Fruit fly (Drosophila melanogaster) whole organism, embryonic: Measurements from ENCODE around the gene ph-p.
A peak's percentile ranks its signal among the peaks of the same experiment; 100 is the strongest.

ENCODE experiments used
- Aef1 ChIP-seq: fragments of 200-800 bp; sonication (Bioruptor generic); IDR thresholded peaks from 3 replicates; pipeline ENCODE4 v1.3.6; 2022; ENCODE audit warnings: missing biosample characterization, missing genetic modification characterization
- Antp ChIP-seq: fragments of 200-800 bp; sonication (Bioruptor generic); optimal IDR thresholded peaks from 3 replicates; lab custom pipeline; 2016; ENCODE audit warnings: missing biosample characterization, missing genetic modification characterization
- Atf3 ChIP-seq: fragments of 200-800 bp; sonication (Bioruptor generic); optimal IDR thresholded peaks from 3 replicates; lab custom pipeline; 2016; ENCODE audit warnings: missing biosample characterization, missing genetic modification characterization
- Awh ChIP-seq: fragments of 200-800 bp; sonication (Bioruptor generic); IDR thresholded peaks from 2 replicates; pipeline ENCODE4, ENCODE4 v1.3.6; 2022; ENCODE audit warnings: missing biosample characterization, missing genetic modification characterization
- CG10209 ChIP-seq: fragments of 200-800 bp; sonication (Bioruptor generic); optimal IDR thresholded peaks from 3 replicates; lab custom pipeline; 2017; ENCODE audit warnings: missing biosample characterization, mild to moderate bottlenecking, missing genetic modification characterization, missing genetic modification reagents
- CG10959 ChIP-seq: fragments of 200-800 bp; sonication (Bioruptor generic); IDR thresholded peaks from 2 replicates; pipeline ENCODE4 v1.3.6; 2022; ENCODE audit warnings: missing biosample characterization, missing genetic modification characterization
- CG12104 ChIP-seq: fragments of 200-800 bp; sonication (Bioruptor generic); optimal IDR thresholded peaks from 3 replicates; lab custom pipeline; 2016; ENCODE audit warnings: missing biosample characterization, missing genetic modification characterization
- CG12236 ChIP-seq: fragments of 200-800 bp; sonication (Bioruptor generic); optimal IDR thresholded peaks from 2 replicates; lab custom pipeline; 2016; ENCODE audit warnings: missing biosample characterization, missing genetic modification characterization
- CG12942 ChIP-seq: fragments of 200-800 bp; sonication (Bioruptor generic); optimal IDR thresholded peaks from 3 replicates; lab custom pipeline; 2016; ENCODE audit warnings: missing biosample characterization, missing genetic modification characterization
- CG13424 ChIP-seq: fragments of 200-800 bp; sonication (Bioruptor generic); optimal IDR thresholded peaks from 2 replicates; lab custom pipeline; 2019; ENCODE audit warnings: missing biosample characterization, mild to moderate bottlenecking, missing genetic modification characterization, moderate library complexity
- CG13624 ChIP-seq: fragments of 200-800 bp; sonication (Bioruptor generic); optimal IDR thresholded peaks from 2 replicates; lab custom pipeline; 2016; ENCODE audit warnings: missing biosample characterization, missing genetic modification characterization
- CG14965 ChIP-seq: fragments of 200-800 bp; sonication (Bioruptor generic); optimal IDR thresholded peaks from 2 replicates; lab custom pipeline; 2016; ENCODE audit warnings: missing biosample characterization, missing genetic modification characterization, borderline replicate concordance
- CG15073 ChIP-seq: fragments of 200-800 bp; sonication (Bioruptor generic); optimal IDR thresholded peaks from 2 replicates; lab custom pipeline; 2016; ENCODE audit warnings: missing biosample characterization, missing genetic modification characterization
- CG15479 ChIP-seq: fragments of 200-800 bp; sonication (Bioruptor generic); optimal IDR thresholded peaks from 3 replicates; lab custom pipeline; 2019; ENCODE audit warnings: missing biosample characterization, mild to moderate bottlenecking, missing genetic modification characterization, moderate library complexity
- CG16779 ChIP-seq: fragments of 200-800 bp; sonication (Bioruptor generic); IDR thresholded peaks from 2 replicates; pipeline ENCODE4 v1.3.6; 2022; ENCODE audit warnings: missing biosample characterization, missing genetic modification characterization
- CG16813 ChIP-seq: fragments of 200-800 bp; sonication (Bioruptor generic); IDR thresholded peaks from 3 replicates; pipeline ENCODE4 v1.3.6; 2022; ENCODE audit warnings: missing biosample characterization, missing genetic modification characterization; ENCODE audit not compliant: partially characterized antibody
- CG2678 ChIP-seq: fragments of 200-800 bp; sonication (Bioruptor generic); optimal IDR thresholded peaks from 3 replicates; lab custom pipeline; 2019; ENCODE audit warnings: missing biosample characterization, mild to moderate bottlenecking, missing genetic modification characterization, moderate library complexity
- CG30403 ChIP-seq: fragments of 200-800 bp; sonication (Bioruptor generic); optimal IDR thresholded peaks from 3 replicates; lab custom pipeline; 2016; ENCODE audit warnings: missing biosample characterization, missing genetic modification characterization
- CG32767 ChIP-seq: fragments of 200-800 bp; sonication (Bioruptor generic); IDR thresholded peaks from 2 replicates; pipeline ENCODE4 v1.3.6; 2022; ENCODE audit warnings: missing biosample characterization, missing genetic modification characterization
- CG33213 ChIP-seq: fragments of 200-800 bp; sonication (Bioruptor generic); optimal IDR thresholded peaks from 3 replicates; lab custom pipeline; 2016; ENCODE audit warnings: missing biosample characterization, missing genetic modification characterization
- CG34422 ChIP-seq: fragments of 200-800 bp; sonication (Bioruptor generic); IDR thresholded peaks from 3 replicates; pipeline ENCODE4 v1.3.6; 2022; ENCODE audit warnings: missing biosample characterization, missing genetic modification characterization
- CG3847 ChIP-seq: fragments of 200-800 bp; sonication (Bioruptor generic); IDR thresholded peaks from 2 replicates; pipeline ENCODE4 v1.3.6; 2022; ENCODE audit warnings: missing biosample characterization, missing genetic modification characterization
- CG4282 ChIP-seq: fragments of 200-800 bp; sonication (Bioruptor generic); optimal IDR thresholded peaks from 2 replicates; lab custom pipeline; 2016; ENCODE audit warnings: missing biosample characterization, missing genetic modification characterization
- CG6683 ChIP-seq: fragments of 200-800 bp; sonication (Bioruptor generic); optimal IDR thresholded peaks from 2 replicates; lab custom pipeline; 2017; ENCODE audit warnings: missing biosample characterization, mild to moderate bottlenecking, missing genetic modification characterization, missing genetic modification reagents
- D19A ChIP-seq: fragments of 200-800 bp; optimal IDR thresholded peaks from 3 replicates; lab custom pipeline; 2019; ENCODE audit warnings: missing biosample characterization, mild to moderate bottlenecking, missing genetic modification characterization, moderate library complexity
- Dek ChIP-seq: fragments of 200-800 bp; sonication (Bioruptor generic); optimal IDR thresholded peaks from 3 replicates; lab custom pipeline; 2019; ENCODE audit warnings: missing biosample characterization, mild to moderate bottlenecking, missing genetic modification characterization, moderate library complexity
- Doc2 ChIP-seq: fragments of 200-800 bp; sonication (Bioruptor generic); IDR thresholded peaks from 2 replicates; pipeline ENCODE4 v1.3.6; 2022; ENCODE audit warnings: missing biosample characterization, missing genetic modification characterization
- Pdp1 ChIP-seq, 2 experiments: fragments of 200-800 bp; sonication (Bioruptor generic); optimal IDR thresholded peaks; 3 replicates each; lab custom pipeline; 2016; ENCODE audit warnings: missing biosample characterization in 2 of 2, missing genetic modification characterization in 2 of 2, mild to moderate bottlenecking in 1 of 2, moderate library complexity in 1 of 2
- Poxn ChIP-seq: fragments of 200-800 bp; sonication (Bioruptor generic); IDR thresholded peaks from 2 replicates; pipeline ENCODE4 v1.3.6; 2022; ENCODE audit warnings: missing biosample characterization, missing genetic modification characterization
- Sin3A ChIP-seq: fragments of >200 bp; optimal IDR thresholded peaks from 2 replicates; lab custom pipeline; 2018
- Sox102F ChIP-seq: fragments of 200-800 bp; sonication (Bioruptor generic); optimal IDR thresholded peaks from 2 replicates; lab custom pipeline; 2018; ENCODE audit warnings: missing biosample characterization, mild to moderate bottlenecking, missing genetic modification characterization, moderate library complexity
- Stat92E ChIP-seq, 3 experiments: fragments of >200 bp in 2 of 3; fragments of 200-800 bp in 1 of 3; sonication (Bioruptor generic) in 1 of 3; optimal IDR thresholded peaks; 2 replicates each; lab custom pipeline; 2017 to 2019; ENCODE audit warnings: missing biosample characterization in 3 of 3, missing genetic modification characterization in 3 of 3, mild to moderate bottlenecking in 1 of 3, moderate library complexity in 1 of 3
- Trl ChIP-seq, 3 experiments: fragments of >200 bp in 2 of 3; fragments of 200-800 bp in 1 of 3; sonication (Bioruptor generic) in 1 of 3; optimal IDR thresholded peaks; 2 replicates in 1 of 3; 3 replicates in 2 of 3; lab custom pipeline; 2016 to 2017; ENCODE audit warnings: missing biosample characterization in 1 of 3, missing genetic modification characterization in 1 of 3
- ase ChIP-seq: fragments of 200-800 bp; sonication (Bioruptor generic); IDR thresholded peaks from 3 replicates; pipeline ENCODE4 v1.3.6; 2022; ENCODE audit warnings: missing biosample characterization, missing genetic modification characterization
- bcd ChIP-seq: fragments of 200-800 bp; sonication (Bioruptor generic); optimal IDR thresholded peaks from 2 replicates; lab custom pipeline; 2017; ENCODE audit warnings: missing biosample characterization, mild to moderate bottlenecking, missing genetic modification characterization
- chn ChIP-seq: fragments of 200-800 bp; sonication (Bioruptor generic); optimal IDR thresholded peaks from 2 replicates; lab custom pipeline; 2016; ENCODE audit warnings: missing biosample characterization, missing genetic modification characterization
- danr ChIP-seq: fragments of 200-800 bp; sonication (Bioruptor generic); IDR thresholded peaks from 2 replicates; pipeline ENCODE4 v1.3.6; 2022; ENCODE audit warnings: missing biosample characterization, missing genetic modification characterization
- dmrt99B ChIP-seq: fragments of 200-800 bp; sonication (Bioruptor generic); optimal IDR thresholded peaks from 2 replicates; lab custom pipeline; 2018; ENCODE audit warnings: missing biosample characterization, mild to moderate bottlenecking, missing genetic modification characterization, moderate library complexity
- fd96Cb ChIP-seq: fragments of 200-800 bp; sonication (Bioruptor generic); optimal IDR thresholded peaks from 2 replicates; lab custom pipeline; 2018; ENCODE audit warnings: missing biosample characterization, mild to moderate bottlenecking, missing genetic modification characterization, moderate library complexity
- h ChIP-seq: fragments of >200 bp; optimal IDR thresholded peaks from 2 replicates; lab custom pipeline; 2017
- jing ChIP-seq: fragments of 200-800 bp; sonication (Bioruptor generic); optimal IDR thresholded peaks from 2 replicates; lab custom pipeline; 2018; ENCODE audit warnings: missing biosample characterization, mild to moderate bottlenecking, missing genetic modification characterization
- luna ChIP-seq: fragments of 200-800 bp; sonication (Bioruptor generic); optimal IDR thresholded peaks from 2 replicates; lab custom pipeline; 2016; ENCODE audit warnings: missing biosample characterization, missing genetic modification characterization
- nerfin-2 ChIP-seq: fragments of 200-800 bp; sonication (Bioruptor generic); IDR thresholded peaks from 2 replicates; pipeline ENCODE4 v1.3.6; 2022; ENCODE audit warnings: missing biosample characterization, missing genetic modification characterization; ENCODE audit not compliant: partially characterized antibody
- nmo ChIP-seq: fragments of 200-800 bp; sonication (Bioruptor generic); optimal IDR thresholded peaks from 2 replicates; lab custom pipeline; 2018; ENCODE audit warnings: missing biosample characterization, mild to moderate bottlenecking, missing genetic modification characterization, moderate library complexity
- oc ChIP-seq: fragments of 200-800 bp; sonication (Bioruptor generic); optimal IDR thresholded peaks from 2 replicates; lab custom pipeline; 2018; ENCODE audit warnings: missing biosample characterization, mild to moderate bottlenecking, missing genetic modification characterization, moderate library complexity
- sim ChIP-seq: fragments of 200-800 bp; sonication (Bioruptor generic); IDR thresholded peaks from 2 replicates; pipeline ENCODE4 v1.3.6; 2022; ENCODE audit warnings: missing biosample characterization, missing genetic modification characterization
- sima ChIP-seq: fragments of 200-800 bp; sonication (Bioruptor generic); optimal IDR thresholded peaks from 2 replicates; lab custom pipeline; 2016; ENCODE audit warnings: missing biosample characterization, missing genetic modification characterization
- so ChIP-seq: fragments of 200-800 bp; sonication (Bioruptor generic); IDR thresholded peaks from 3 replicates; pipeline ENCODE4 v1.3.6; 2022; ENCODE audit warnings: missing biosample characterization, missing genetic modification characterization
- stwl ChIP-seq: fragments of 200-800 bp; sonication (Bioruptor generic); optimal IDR thresholded peaks from 3 replicates; lab custom pipeline; 2018; ENCODE audit warnings: missing biosample characterization, mild to moderate bottlenecking, missing genetic modification characterization, moderate library complexity

Gene ph-p

dm6 chrX:2123965-2124688 is 14.0 kb downstream of the ph-p start (continued):
- TF ChIP-seq Atf3 (GFP tag; lab: Kevin White, UChicago) = peak; percentile 80
- peak; percentile 97 for TF ChIP-seq CG12104 (GFP tag; lab: Kevin White, UChicago)
- peak; percentile 54 for TF ChIP-seq CG13624 (GFP tag; lab: Kevin White, UChicago)
- TF ChIP-seq Sin3A (lab: Kevin White, UChicago) = no peak
- TF ChIP-seq CG14965 = peak; percentile 15
- peak; percentile 90 for TF ChIP-seq CG10959
- peak; percentile 90 for TF ChIP-seq Antp (GFP tag; lab: Kevin White, UChicago)
- TF ChIP-seq h = no peak
- peak; percentile 64 for TF ChIP-seq CG15479 (GFP tag; lab: Kevin White, UChicago)
- TF ChIP-seq CG16779 = peak; percentile 62; the same call in 1 of the 2 replicates
- peak; percentile 91 for TF ChIP-seq ase
- TF ChIP-seq Pdp1 (GFP tag; optimal IDR thresholded peaks at IDR 0.05; lab: Kevin White, UChicago) = peak; percentile 67 to 88
- TF ChIP-seq CG4282 (GFP tag; lab: Kevin White, UChicago) = peak; percentile 94
- TF ChIP-seq jing (GFP tag; lab: Kevin White, UChicago) = peak; percentile 87
- peak; percentile 96 for TF ChIP-seq CG6683 (GFP tag; lab: Kevin White, UChicago)
- TF ChIP-seq CG15073 = peak; percentile 66
- TF ChIP-seq dmrt99B (tag; lab: Kevin White, UChicago) = peak; percentile 99
- peak in 1 of 2 experiments; percentile 45 for TF ChIP-seq Trl (optimal IDR thresholded peaks at IDR 0.05; lab: Kevin White, UChicago)
- TF ChIP-seq Trl (GFP tag; optimal IDR thresholded peaks at IDR 0.05; lab: Kevin White, UChicago) = peak; percentile 82
- TF ChIP-seq CG3847 = peak; percentile 93
- TF ChIP-seq bcd (GFP tag; lab: Kevin White, UChicago) = peak; percentile 97
- TF ChIP-seq Stat92E (GFP tag; optimal IDR thresholded peaks at IDR 0.05; lab: Kevin White, UChicago) = peak in 1 of 3 experiments; percentile 94
- TF ChIP-seq CG33213 (GFP tag; lab: Kevin White, UChicago) = peak; percentile 59
- TF ChIP-seq so = peak; percentile 91; the same call in 2 of the 3 replicates
- TF ChIP-seq D19A = peak; percentile 97
- peak; percentile 28 for TF ChIP-seq luna
- TF ChIP-seq Sox102F (GFP tag; lab: Kevin White, UChicago) = peak; percentile 97
- peak; percentile 96 for TF ChIP-seq Dek (tag; lab: Kevin White, UChicago)
- peak; percentile 78 for TF ChIP-seq Poxn (GFP tag; lab: Robert Waterston, UW)
- peak; percentile 99 for TF ChIP-seq CG2678
- TF ChIP-seq danr (GFP tag; lab: Robert Waterston, UW) = peak; percentile 91
- peak; percentile 67; the same call in 1 of the 2 replicates for TF ChIP-seq Doc2 (GFP tag; lab: Robert Waterston, UW)
- no peak; the same call in 1 of the 2 replicates for TF ChIP-seq sim (GFP tag; lab: Robert Waterston, UW)
- peak; percentile 98 for TF ChIP-seq fd96Cb (tag; lab: Kevin White, UChicago)
- TF ChIP-seq nerfin-2 = no peak
- TF ChIP-seq oc = peak; percentile 93
- peak; percentile 37 for TF ChIP-seq CG16813 (GFP tag; lab: Robert Waterston, UW)
- TF ChIP-seq CG34422 = peak; percentile 89; the same call in 2 of the 3 replicates
- TF ChIP-seq CG10209 (GFP tag; lab: Kevin White, UChicago) = peak; percentile 99
- TF ChIP-seq CG30403 (GFP tag; lab: Kevin White, UChicago) = peak; percentile 92
- TF ChIP-seq Awh = peak; percentile 79
- TF ChIP-seq chn = peak; percentile 84
- peak; percentile 62 for TF ChIP-seq stwl (tag; lab: Kevin White, UChicago)
- TF ChIP-seq CG13424 = peak; percentile 99
- TF ChIP-seq sima (GFP tag; lab: Kevin White, UChicago) = no peak
- TF ChIP-seq CG32767 (GFP tag; lab: Robert Waterston, UW) = no peak; the same call in 1 of the 2 replicates
- peak; percentile 92 for TF ChIP-seq Aef1 (GFP tag; lab: Robert Waterston, UW)
- TF ChIP-seq nmo (GFP tag; lab: Kevin White, UChicago) = peak; percentile 99
- peak; percentile 93 for TF ChIP-seq CG12942 (GFP tag; lab: Kevin White, UChicago)
- peak; percentile 42 for TF ChIP-seq CG12236 (GFP tag; lab: Kevin White, UChicago)
